Worm (Caenorhabditis elegans): ENCODE results near the gene gst-11.

gst-11 gene

ce11 chrX:3602622-3603021 lies 30.9 kb downstream of the gst-11 start:
- no peak for TF ChIP-seq nhr-12 (tag; optimal IDR thresholded peaks at IDR 0.05)
- TF ChIP-seq ama-1 (optimal IDR thresholded peaks at IDR 0.05) = no peak
- TF ChIP-seq zag-1 (tag; optimal IDR thresholded peaks at IDR 0.05) = no peak
- no peak for TF ChIP-seq lin-11 (tag; optimal IDR thresholded peaks at IDR 0.05)
- no peak for TF ChIP-seq egl-27 (tag; optimal IDR thresholded peaks at IDR 0.05)
- no peak for TF ChIP-seq R02D3.7 (tag; optimal IDR thresholded peaks at IDR 0.05)
- TF ChIP-seq blmp-1 (tag; optimal IDR thresholded peaks at IDR 0.05; ENCODE audit: insufficient read depth) = no peak
- TF ChIP-seq nhr-77 (tag; optimal IDR thresholded peaks at IDR 0.05) = no peak
- TF ChIP-seq skn-1 (tag; optimal IDR thresholded peaks at IDR 0.05) = no peak
- no peak for TF ChIP-seq dmd-4 (tag; optimal IDR thresholded peaks at IDR 0.05)
- TF ChIP-seq fos-1 (tag; optimal IDR thresholded peaks at IDR 0.05) = no peak

DNA sequence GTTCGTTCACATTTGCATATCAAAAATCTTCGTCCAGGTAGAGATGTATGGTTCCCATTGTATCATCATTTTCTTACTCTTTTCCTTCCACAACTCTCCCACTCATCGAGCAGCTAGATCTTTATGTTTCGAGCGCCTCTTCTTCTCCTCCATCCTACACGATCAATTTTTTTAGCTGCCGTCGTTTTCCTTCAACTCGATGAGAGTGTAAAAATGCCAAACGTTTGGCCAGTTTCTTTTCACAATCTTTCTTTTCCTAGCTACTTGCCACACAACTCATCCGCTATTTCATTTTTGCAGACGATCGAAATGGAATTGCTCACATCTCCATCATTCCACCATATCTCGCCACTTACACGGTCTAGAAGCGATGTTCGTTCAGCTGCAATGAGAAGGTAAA lies 32.0 kb downstream of the gst-11 start, which contains the start of gene C18B2.3:
Gene C18B2.3 (plus strand): TSS at position 301 of the 400 bp plus-strand sequence.
- TF ChIP-seq ztf-11 (tag; optimal IDR thresholded peaks at IDR 0.05) (no peak), nhr-129 (tag; optimal IDR thresholded peaks at IDR 0.05) (no peak), ztf-4 (tag; optimal IDR thresholded peaks at IDR 0.05) (no peak), alr-1 (tag; optimal IDR thresholded peaks at IDR 0.05) (no peak), ceh-82 (tag; optimal IDR thresholded peaks at IDR 0.05) (no peak), nhr-12 (tag; optimal IDR thresholded peaks at IDR 0.05) (no peak), C34F6.9 (tag; optimal IDR thresholded peaks at IDR 0.05) (no peak), unc-55 (GFP tag; optimal IDR thresholded peaks at IDR 0.05) (no peak), mbf-1 (tag; optimal IDR thresholded peaks at IDR 0.05) (no peak), lin-13 (GFP tag; optimal IDR thresholded peaks at IDR 0.05) (no peak), nhr-11 (tag; optimal IDR thresholded peaks at IDR 0.05) (no peak), mab-5 (tag; optimal IDR thresholded peaks at IDR 0.05) (no peak), nhr-21 (tag; optimal IDR thresholded peaks at IDR 0.05) (no peak), crh-2 (tag; optimal IDR thresholded peaks at IDR 0.05) (no peak), ama-1 (optimal IDR thresholded peaks at IDR 0.05) (no peak), F13H6.1 (tag; optimal IDR thresholded peaks at IDR 0.05) (no peak), lin-11 (tag; optimal IDR thresholded peaks at IDR 0.05) (no peak), ceh-16 (tag; optimal IDR thresholded peaks at IDR 0.05) (no peak), nhr-23 (tag; optimal IDR thresholded peaks at IDR 0.05) (no peak), dmd-4 (tag; optimal IDR thresholded peaks at IDR 0.05) (no peak)

DNA sequence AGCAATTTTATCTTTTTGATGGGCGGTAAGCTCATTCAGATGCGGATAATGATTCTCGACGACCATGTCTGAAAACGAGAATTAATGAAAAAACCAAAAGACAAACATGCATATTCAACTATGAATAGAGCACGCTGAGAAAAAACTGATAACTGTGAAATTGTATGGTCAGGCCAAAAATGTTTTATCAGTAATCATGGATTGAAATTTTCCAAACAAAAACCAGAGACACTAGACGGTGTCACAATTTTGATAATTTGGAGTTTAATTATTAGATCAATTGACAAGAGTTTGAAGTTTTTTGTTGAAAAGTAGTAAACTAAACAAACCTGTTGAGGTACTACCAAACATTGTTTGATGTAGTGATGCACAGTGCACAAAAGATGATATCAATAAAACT lies 33.2 kb downstream of the gst-11 start, which contains the start of gene cgr-1:
Gene cgr-1 (minus strand): TSS at position 68 of the 400 bp plus-strand sequence.
- TF ChIP-seq fos-1 (tag; optimal IDR thresholded peaks at IDR 0.05) (peak; percentile 65), ztf-11 (tag; optimal IDR thresholded peaks at IDR 0.05) (no peak)

- TF ChIP-seq ceh-16 (tag; optimal IDR thresholded peaks at IDR 0.05) = no peak
Observed at ce11 chrX:3599860-3600259, 33.7 kb downstream of the gst-11 start.

DNA sequence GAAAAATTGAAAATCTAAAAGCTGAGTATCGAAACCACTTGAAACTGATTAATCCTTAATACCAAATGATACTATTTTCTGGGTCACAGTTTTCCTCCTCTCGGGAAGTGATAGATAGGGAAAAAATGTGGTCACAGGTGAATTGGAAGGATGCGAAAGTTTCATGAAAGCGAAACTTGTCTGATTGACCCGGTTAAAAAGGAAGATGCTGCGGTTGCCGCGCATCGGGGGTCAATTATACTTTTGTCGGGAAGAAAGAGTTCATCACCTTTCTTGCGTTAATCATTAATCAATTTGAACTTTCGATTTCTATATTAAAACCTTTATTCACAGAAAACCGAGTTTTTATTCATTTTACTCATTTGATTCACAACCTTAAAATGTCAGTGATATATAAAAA lies 36.6 kb downstream of the gst-11 start:
- TF ChIP-seq nhr-23 (tag; optimal IDR thresholded peaks at IDR 0.05) (no peak), nhr-21 (tag; optimal IDR thresholded peaks at IDR 0.05) (no peak), ama-1 (optimal IDR thresholded peaks at IDR 0.05) (no peak), nhr-129 (tag; optimal IDR thresholded peaks at IDR 0.05) (no peak), Y55F3AM.14 (GFP tag; optimal IDR thresholded peaks at IDR 0.05) (no peak), fos-1 (tag; optimal IDR thresholded peaks at IDR 0.05) (no peak), dmd-4 (tag; optimal IDR thresholded peaks at IDR 0.05) (no peak), gmeb-1 (tag; optimal IDR thresholded peaks at IDR 0.05) (no peak), sma-3 (GFP tag; optimal IDR thresholded peaks at IDR 0.05) (no peak), snpc-4 (tag; optimal IDR thresholded peaks at IDR 0.05) (no peak), lsy-2 (tag; optimal IDR thresholded peaks at IDR 0.05) (no peak), elt-1 (tag; optimal IDR thresholded peaks at IDR 0.05) (no peak), elt-3 (tag; optimal IDR thresholded peaks at IDR 0.05) (no peak), sem-4 (tag; optimal IDR thresholded peaks at IDR 0.05) (no peak), skn-1 (tag; optimal IDR thresholded peaks at IDR 0.05) (no peak), ZK546.5 (tag; optimal IDR thresholded peaks at IDR 0.05) (no peak), aly-2 (tag; optimal IDR thresholded peaks at IDR 0.05) (no peak), sma-9 (GFP tag; optimal IDR thresholded peaks at IDR 0.05) (no peak), sma-9 (tag; optimal IDR thresholded peaks at IDR 0.05) (no peak), blmp-1 (tag; optimal IDR thresholded peaks at IDR 0.05; ENCODE audit: insufficient read depth) (no peak), egl-27 (tag; optimal IDR thresholded peaks at IDR 0.05) (no peak)

Measured in whole organism, L2 larva.